Worm (Caenorhabditis elegans): ENCODE results near the gene dnj-18.

DNA sequence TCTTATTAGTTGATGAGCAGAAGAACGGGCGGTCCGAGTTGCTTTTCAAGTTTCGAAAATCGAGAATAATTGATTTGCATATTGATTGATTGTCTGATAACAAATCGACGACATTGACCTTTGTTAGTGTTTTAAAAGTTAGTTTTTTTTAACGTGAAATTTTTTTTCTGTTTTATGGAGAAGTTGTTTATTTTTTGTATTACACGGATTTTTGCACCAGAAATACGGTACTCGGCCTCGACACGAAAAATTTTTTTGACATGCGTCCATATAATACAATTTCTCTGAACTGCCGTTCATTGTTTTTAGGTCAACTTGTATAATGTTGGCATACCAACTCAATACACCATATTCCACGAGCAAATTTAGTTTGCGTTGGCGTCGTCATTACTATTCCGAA lies 42.5 kb upstream of the dnj-18 start, which contains the start of gene T23F11.2:
- TF ChIP-seq unc-62 (GFP tag; optimal IDR thresholded peaks at IDR 0.05), result no peak
- TF ChIP-seq mep-1 (tag; optimal IDR thresholded peaks at IDR 0.05), result no peak
- no peak for TF ChIP-seq lin-13 (tag; optimal IDR thresholded peaks at IDR 0.05)
- TF ChIP-seq lsy-2 (tag; optimal IDR thresholded peaks at IDR 0.05), result no peak
- TF ChIP-seq snpc-4 (tag; optimal IDR thresholded peaks at IDR 0.05), result no peak
- no peak for TF ChIP-seq pha-4 (tag; optimal IDR thresholded peaks at IDR 0.05)
- no peak for TF ChIP-seq ceh-43 (GFP tag; optimal IDR thresholded peaks at IDR 0.05)
- no peak for TF ChIP-seq sem-2 (GFP tag; optimal IDR thresholded peaks at IDR 0.05)
- no peak for TF ChIP-seq ceh-83 (GFP tag; optimal IDR thresholded peaks at IDR 0.05)
- TF ChIP-seq elt-3 (tag; optimal IDR thresholded peaks at IDR 0.05), result no peak
- TF ChIP-seq zip-8 (tag; optimal IDR thresholded peaks at IDR 0.05), result no peak
- no peak for TF ChIP-seq cnd-1 (tag; optimal IDR thresholded peaks at IDR 0.05)
- no peak for TF ChIP-seq nhr-237 (tag; optimal IDR thresholded peaks at IDR 0.05)

All from whole organism, mixed stage, embryonic.